Worm (Caenorhabditis elegans) whole organism, dauer: ENCODE data around the gene ccar-1.

Source experiments
- unc-62 ChIP-seq: sonication (generic microtip); optimal IDR thresholded peaks from 2 replicates; lab custom pipeline; 2017; ENCODE audit warnings: missing biosample characterization, missing genetic modification reagents, missing genetic modification characterization

The ccar-1 gene

DNA sequence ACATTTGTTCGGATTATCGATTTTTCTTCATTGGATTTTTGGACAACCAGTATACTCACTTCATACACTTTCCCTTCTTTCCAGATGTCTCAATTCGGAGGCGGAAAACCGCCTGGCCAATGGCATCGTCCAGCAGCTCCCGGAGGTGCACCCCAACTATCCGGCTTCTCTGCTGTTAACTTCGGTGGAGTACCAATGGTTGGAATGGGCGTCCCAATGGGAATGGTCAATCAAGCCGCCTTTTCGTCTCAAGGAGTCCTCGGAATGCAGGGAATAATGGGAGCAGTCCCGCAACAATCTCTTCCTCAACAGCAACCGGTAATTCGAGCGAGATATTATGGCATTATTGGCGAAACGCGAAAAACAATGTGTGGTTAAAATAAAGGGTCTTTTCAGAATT is at the start of gene ccar-1:
Gene ccar-1 (plus strand): TSS at position 83 of the 400 bp plus-strand sequence.
- no peak for TF ChIP-seq unc-62 (GFP tag; lab: Kevin White, UChicago)

ce11 chrIV:14032620-14033501 is 38.5 kb upstream of the ccar-1 start:
- TF ChIP-seq unc-62 (GFP tag; lab: Kevin White, UChicago): no peak

ce11 chrIV:14033502-14033751 is 37.9 kb upstream of the ccar-1 start:
- TF ChIP-seq unc-62 (GFP tag; lab: Kevin White, UChicago): no peak

ce11 chrIV:14033752-14034570 is 37.4 kb upstream of the ccar-1 start:
- TF ChIP-seq unc-62 (GFP tag; lab: Kevin White, UChicago): no peak

DNA sequence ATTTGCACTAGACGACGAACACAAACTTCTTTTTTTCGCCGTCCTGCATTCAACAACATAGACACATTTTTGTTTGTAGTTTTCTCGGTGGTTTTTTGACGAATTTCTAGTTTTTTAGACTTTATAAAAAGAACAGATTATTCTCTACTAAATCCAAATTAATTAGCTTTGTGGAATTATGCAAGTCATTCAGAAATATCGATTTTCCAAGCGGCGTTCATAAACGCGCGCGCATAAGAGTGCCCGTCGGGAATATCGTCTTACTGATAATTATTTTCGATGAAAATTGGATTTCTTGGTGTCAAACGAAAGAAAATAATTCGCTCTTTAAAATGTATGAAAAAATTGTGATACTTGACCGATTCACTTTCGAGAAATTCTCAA is 36.8 kb upstream of the ccar-1 start:
- TF ChIP-seq unc-62 (GFP tag; lab: Kevin White, UChicago): no peak

ce11 chrIV:14043680-14044079 is 27.7 kb upstream of the ccar-1 start, which contains the start of gene Y37A1B.7:
Gene Y37A1B.7, minus strand, starts transcription at chrIV:14043780.
- TF ChIP-seq unc-62 (GFP tag; lab: Kevin White, UChicago): no peak

DNA sequence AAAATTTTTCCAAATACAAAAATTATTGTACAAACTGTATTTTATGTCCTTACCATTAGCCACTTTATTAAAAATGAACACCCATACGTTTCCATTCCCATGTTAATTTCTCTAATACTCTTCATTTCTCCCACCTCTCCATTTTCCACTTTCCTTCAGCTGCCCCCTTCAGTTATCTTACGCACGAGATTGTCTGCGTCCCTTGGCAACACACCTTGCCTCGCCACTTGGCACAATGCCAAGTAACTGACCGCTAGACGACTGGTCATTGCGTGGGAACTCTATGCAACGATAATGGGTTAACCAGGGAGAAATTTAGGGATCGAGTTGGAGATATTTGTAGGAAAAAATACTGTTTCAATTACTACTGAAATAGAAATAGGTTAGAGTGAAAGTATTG is 24.6 kb upstream of the ccar-1 start:
- no peak for TF ChIP-seq unc-62 (GFP tag; lab: Kevin White, UChicago)

DNA sequence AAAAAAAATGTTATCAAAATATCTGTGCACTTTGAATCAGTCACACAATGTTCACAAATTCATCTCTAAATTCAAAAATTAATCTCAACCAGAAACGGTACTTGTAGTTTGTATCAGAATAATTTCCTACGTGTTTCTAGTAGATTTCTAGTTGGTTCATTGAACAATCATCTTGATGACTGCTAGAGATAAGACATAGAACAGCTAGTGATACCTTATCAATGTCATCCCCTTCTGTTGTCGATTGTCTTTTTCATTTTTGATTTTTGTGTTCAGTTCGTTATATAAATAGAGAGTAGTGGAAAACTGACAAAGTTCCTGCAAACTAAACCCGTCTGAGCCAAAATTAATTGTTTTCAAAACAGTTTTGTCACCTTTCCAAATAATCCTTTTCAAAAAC is 20.9 kb upstream of the ccar-1 start:
- TF ChIP-seq unc-62 (GFP tag; lab: Kevin White, UChicago): no peak

DNA sequence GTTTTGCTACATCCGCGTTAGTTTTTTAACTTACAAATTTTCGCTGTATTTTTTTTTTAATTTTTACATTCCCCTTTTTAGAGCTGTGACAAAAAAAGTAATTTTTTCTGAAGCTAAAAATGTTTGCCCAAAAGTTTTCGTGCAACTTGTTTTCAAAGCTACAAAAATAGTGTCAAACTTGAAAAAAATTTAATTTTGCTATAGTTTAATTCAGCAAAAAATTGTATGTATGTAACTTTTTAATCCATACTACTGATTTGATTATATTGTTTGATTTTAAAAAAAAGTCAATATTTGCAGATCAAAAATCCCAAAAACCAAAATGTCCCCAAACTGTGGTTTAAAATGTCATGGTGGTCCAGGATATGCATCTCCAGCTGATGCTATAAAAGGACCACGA is 20.4 kb upstream of the ccar-1 start, which contains the start of gene semo-1:
Gene semo-1 (plus strand): TSS at position 301 of the 400 bp plus-strand sequence.
- no peak for TF ChIP-seq unc-62 (GFP tag; lab: Kevin White, UChicago)

- no peak for TF ChIP-seq unc-62 (GFP tag; lab: Kevin White, UChicago)
These were observed 10.7 kb upstream of the ccar-1 start, which contains the start of gene Y37A1B.4 for ce11 chrIV:14060612-14061011. Gene Y37A1B.4, minus strand, starts transcription at chrIV:14060712.

DNA sequence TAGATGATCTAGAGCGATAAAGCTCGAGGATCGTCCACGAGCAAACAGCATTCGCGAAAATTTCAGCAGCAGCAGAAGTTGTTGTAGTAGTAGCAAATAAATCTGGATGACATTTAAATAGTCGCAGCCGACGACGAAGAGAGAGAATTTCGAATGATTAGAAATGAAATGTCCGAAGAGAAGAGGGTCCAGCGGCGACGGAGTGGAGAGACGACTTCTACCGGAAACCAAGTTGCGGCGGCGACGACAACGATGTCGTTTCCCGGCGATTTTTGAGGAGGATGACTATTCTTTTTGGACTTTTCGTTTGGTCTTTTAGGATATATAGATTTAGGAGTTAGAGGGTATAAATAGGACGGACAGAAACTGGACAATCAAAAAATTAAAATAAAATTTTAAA is 4.9 kb upstream of the ccar-1 start:
- no peak for TF ChIP-seq unc-62 (GFP tag; lab: Kevin White, UChicago)

DNA sequence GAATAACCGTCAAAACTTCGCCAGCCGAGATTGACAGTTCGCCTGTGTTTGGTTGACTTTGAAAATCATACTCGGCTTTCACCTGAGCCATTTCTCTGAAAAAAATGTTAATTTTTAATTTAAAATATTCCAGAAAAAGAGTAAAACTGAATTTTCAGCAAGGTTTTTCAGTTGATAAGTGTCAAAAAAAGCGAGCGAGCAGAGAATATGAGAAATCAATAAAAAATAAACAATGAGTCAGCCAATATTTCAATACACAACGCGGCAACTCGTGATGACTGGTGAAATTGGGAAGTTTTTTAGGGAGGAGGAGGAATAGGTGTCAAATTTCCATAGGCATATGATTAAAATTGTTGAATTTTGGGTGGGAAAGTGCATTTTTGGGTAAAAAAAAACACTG is 1.6 kb upstream of the ccar-1 start, which contains the start of gene lst-4:
Gene lst-4 (minus strand): TSS at position 101 of the 400 bp plus-strand sequence.
- no peak for TF ChIP-seq unc-62 (GFP tag; lab: Kevin White, UChicago)

DNA sequence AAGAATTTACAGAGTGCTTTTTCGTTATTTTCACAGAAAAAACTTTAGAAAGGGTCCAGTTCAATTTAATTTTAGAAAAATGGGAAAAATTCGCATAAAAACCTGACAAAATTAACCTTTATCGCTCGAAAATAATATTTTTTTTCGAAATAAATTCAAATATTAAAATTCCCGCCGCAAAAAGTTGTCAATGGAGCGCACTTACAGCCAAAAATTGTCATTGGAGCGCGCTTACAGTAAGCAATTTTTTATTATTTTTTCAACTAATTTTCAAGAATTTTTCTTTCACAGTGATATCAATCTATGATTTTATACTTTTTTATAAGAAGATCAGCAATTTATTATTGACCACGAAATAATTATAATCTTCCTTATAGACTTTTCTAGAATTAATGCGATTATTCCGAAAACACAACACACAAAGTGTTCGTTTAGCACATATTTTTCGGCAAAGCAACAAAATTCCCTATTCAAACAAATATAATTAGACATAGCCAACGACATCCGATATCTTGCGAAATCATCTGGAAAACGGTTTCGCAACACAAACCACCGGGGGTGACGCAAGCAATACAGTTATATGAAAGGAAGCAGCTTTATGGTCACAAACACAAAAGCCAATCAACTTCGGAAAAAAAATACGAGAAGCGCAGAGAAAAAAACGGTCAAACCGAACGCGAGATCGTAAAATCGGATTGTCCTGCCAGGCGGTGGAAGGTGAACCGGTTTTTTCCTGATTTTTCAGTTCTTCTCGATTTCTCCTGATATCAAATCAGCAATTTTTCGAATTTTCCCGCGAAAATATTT is 960 bp upstream of the ccar-1 start:
- TF ChIP-seq unc-62 (GFP tag; lab: Kevin White, UChicago): no peak

ce11 chrIV:14070992-14071289 is 407 bp upstream of the ccar-1 start:
- TF ChIP-seq unc-62 (GFP tag; lab: Kevin White, UChicago): no peak

DNA sequence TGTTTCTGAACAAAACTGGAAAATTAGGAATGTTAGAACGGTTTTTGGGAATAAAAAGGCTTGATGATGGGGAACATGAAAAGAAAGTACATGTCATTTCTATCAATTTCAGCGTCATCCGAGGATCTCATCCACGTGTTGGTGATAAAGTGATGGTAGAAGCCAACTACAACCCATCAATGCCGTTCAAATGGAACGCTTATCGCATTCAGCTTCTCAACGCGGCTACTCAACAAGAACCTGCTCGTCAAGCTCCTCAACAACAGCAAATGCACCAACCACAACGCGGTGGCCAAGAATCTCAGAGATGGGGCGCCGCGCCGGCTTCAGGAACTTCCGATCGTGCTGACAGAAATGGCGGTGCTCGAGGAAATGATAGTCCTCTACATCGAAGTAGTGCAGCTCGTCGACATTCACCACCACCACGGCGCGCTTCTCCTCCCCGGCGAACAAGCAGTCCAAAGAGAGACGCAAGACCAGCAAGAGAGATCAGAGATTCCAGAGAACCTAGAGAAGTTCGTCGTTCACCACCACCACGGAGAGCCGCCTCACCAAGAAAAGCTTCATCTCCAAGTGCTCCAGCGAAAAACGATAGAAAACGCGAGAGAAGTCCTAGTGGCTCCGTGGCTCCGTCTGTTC is 782 bp downstream of the ccar-1 start:
- no peak for TF ChIP-seq unc-62 (GFP tag; lab: Kevin White, UChicago)
